Fruit fly (Drosophila melanogaster) whole organism, adult: ENCODE data around the gene CG10077.

ENCODE experiments used
- CG11617 ChIP-seq: fragments of 200-800 bp; sonication (Bioruptor generic); optimal IDR thresholded peaks from 2 replicates; lab custom pipeline; 2017; ENCODE audit warnings: mild to moderate bottlenecking, missing biosample characterization, missing genetic modification reagents, missing genetic modification characterization
- CG14711 ChIP-seq: fragments of 200-800 bp; sonication (Bioruptor generic); optimal IDR thresholded peaks from 2 replicates; lab custom pipeline; 2018; ENCODE audit warnings: missing biosample characterization, mild to moderate bottlenecking, missing genetic modification characterization, moderate library complexity
- CG1620 ChIP-seq: fragments of 200-800 bp; sonication (Bioruptor generic); optimal IDR thresholded peaks from 2 replicates; lab custom pipeline; 2016; ENCODE audit warnings: missing biosample characterization, missing genetic modification characterization
- CG33017 ChIP-seq: fragments of 200-800 bp; sonication (Bioruptor generic); optimal IDR thresholded peaks from 2 replicates; lab custom pipeline; 2018; ENCODE audit warnings: missing biosample characterization, mild to moderate bottlenecking, missing genetic modification characterization, moderate library complexity
- CG5204 ChIP-seq: fragments of 200-800 bp; sonication (Bioruptor generic); optimal IDR thresholded peaks from 2 replicates; lab custom pipeline; 2016; ENCODE audit warnings: missing biosample characterization, missing genetic modification characterization
- CG7045 ChIP-seq: fragments of 200-800 bp; sonication (Bioruptor generic); optimal IDR thresholded peaks from 2 replicates; lab custom pipeline; 2017; ENCODE audit warnings: missing biosample characterization, mild to moderate bottlenecking, missing genetic modification characterization
- CG7101 ChIP-seq: fragments of 200-800 bp; sonication (Bioruptor generic); optimal IDR thresholded peaks from 2 replicates; lab custom pipeline; 2018; ENCODE audit warnings: missing biosample characterization, mild to moderate bottlenecking, missing genetic modification characterization, moderate library complexity
- Clk ChIP-seq: fragments of 200-800 bp; sonication (Bioruptor generic); optimal IDR thresholded peaks from 2 replicates; lab custom pipeline; 2017; ENCODE audit warnings: missing biosample characterization, missing genetic modification characterization
- Crg-1 ChIP-seq: fragments of 200-800 bp; sonication (Bioruptor generic); optimal IDR thresholded peaks from 2 replicates; lab custom pipeline; 2016; ENCODE audit warnings: missing biosample characterization, missing genetic modification characterization
- Hr96 ChIP-seq: fragments of 200-800 bp; sonication (Bioruptor generic); optimal IDR thresholded peaks from 2 replicates; lab custom pipeline; 2016; ENCODE audit warnings: missing biosample characterization, missing genetic modification characterization
- Mnt ChIP-seq: fragments of 200-800 bp; sonication (Bioruptor generic); optimal IDR thresholded peaks from 2 replicates; lab custom pipeline; 2016; ENCODE audit warnings: missing biosample characterization, mild to moderate bottlenecking, missing genetic modification characterization
- bab1 ChIP-seq: fragments of 200-800 bp; sonication (Bioruptor generic); optimal IDR thresholded peaks from 3 replicates; lab custom pipeline; 2019; ENCODE audit warnings: missing biosample characterization, mild to moderate bottlenecking, missing genetic modification characterization, moderate library complexity
- cic ChIP-seq: fragments of 200-800 bp; sonication (Bioruptor generic); optimal IDR thresholded peaks from 2 replicates; lab custom pipeline; 2017; ENCODE audit warnings: missing biosample characterization, mild to moderate bottlenecking, missing genetic modification characterization, moderate library complexity
- cnc ChIP-seq, 2 experiments: fragments of >200 bp; optimal IDR thresholded peaks; 2 replicates each; lab custom pipeline; 2017
- kay ChIP-seq: fragments of 200-800 bp; sonication (Bioruptor generic); peaks from one replicate; lab custom pipeline; 2016; ENCODE audit warnings: missing biosample characterization, missing genetic modification characterization, borderline replicate concordance
- ovo ChIP-seq: fragments of 200-800 bp; sonication (Bioruptor generic); optimal IDR thresholded peaks from 2 replicates; lab custom pipeline; 2016; ENCODE audit warnings: missing biosample characterization, missing genetic modification characterization
- pad ChIP-seq: fragments of 200-800 bp; sonication (Bioruptor generic); optimal IDR thresholded peaks from 3 replicates; lab custom pipeline; 2017; ENCODE audit warnings: missing biosample characterization, missing genetic modification characterization, mild to moderate bottlenecking, moderate library complexity, missing genetic modification reagents
- tj ChIP-seq: fragments of 200-800 bp; sonication (Bioruptor generic); optimal IDR thresholded peaks from 3 replicates; lab custom pipeline; 2017; ENCODE audit warnings: missing biosample characterization, mild to moderate bottlenecking, missing genetic modification characterization, moderate library complexity
- toe ChIP-seq: fragments of 200-800 bp; sonication (Bioruptor generic); optimal IDR thresholded peaks from 2 replicates; lab custom pipeline; 2016; ENCODE audit warnings: missing biosample characterization, missing genetic modification characterization

The CG10077 gene

dm6 chr3L:6998692-6999091 is 43.0 kb upstream of the CG10077 start, which contains the start of gene Mp:
Gene Mp, plus strand, starts transcription at chr3L:6998843.
- TF ChIP-seq CG11617 (GFP tag; lab: Kevin White, UChicago) (no peak), Mnt (GFP tag; lab: Kevin White, UChicago) (peak; percentile 78), bab1 (GFP tag; lab: Kevin White, UChicago) (peak; percentile 12)

- no peak for TF ChIP-seq toe (GFP tag; lab: Kevin White, UChicago)
- no peak for TF ChIP-seq ovo (GFP tag; lab: Kevin White, UChicago)
- TF ChIP-seq cnc (optimal IDR thresholded peaks at IDR 0.05; lab: Kevin White, UChicago): no peak
- TF ChIP-seq CG11617 (GFP tag; lab: Kevin White, UChicago): no peak
- TF ChIP-seq Crg-1 (GFP tag; lab: Kevin White, UChicago): no peak
- TF ChIP-seq cic (GFP tag; lab: Kevin White, UChicago): no peak
- TF ChIP-seq Clk (GFP tag; lab: Kevin White, UChicago): no peak
- no peak for TF ChIP-seq kay (GFP tag; lab: Kevin White, UChicago)
- no peak for TF ChIP-seq CG14711 (tag; lab: Kevin White, UChicago)
Measured at dm6 chr3L:6997410-6997809, 41.7 kb upstream of the CG10077 start.

- TF ChIP-seq CG7101 (tag; lab: Kevin White, UChicago) (no peak), Mnt (GFP tag; lab: Kevin White, UChicago) (no peak), kay (GFP tag; lab: Kevin White, UChicago) (peak; percentile 0)
Measured at dm6 chr3L:6996907-6997306, 41.2 kb upstream of the CG10077 start.

dm6 chr3L:6995364-6995749 is 39.7 kb upstream of the CG10077 start:
- TF ChIP-seq Hr96 (GFP tag; lab: Kevin White, UChicago) (no peak), kay (GFP tag; lab: Kevin White, UChicago) (no peak)

dm6 chr3L:6993350-6993749 is 37.6 kb upstream of the CG10077 start:
- no peak for TF ChIP-seq Mnt (GFP tag; lab: Kevin White, UChicago)
- TF ChIP-seq cnc (optimal IDR thresholded peaks at IDR 0.05; lab: Kevin White, UChicago): no peak
- no peak for TF ChIP-seq pad (GFP tag; lab: Kevin White, UChicago)
- no peak for TF ChIP-seq CG14711 (tag; lab: Kevin White, UChicago)
- no peak for TF ChIP-seq CG33017 (tag; lab: Kevin White, UChicago)
- no peak for TF ChIP-seq Clk (GFP tag; lab: Kevin White, UChicago)

dm6 chr3L:6990288-6990687 is 34.6 kb upstream of the CG10077 start, which contains the start of gene bin:
Gene bin, plus strand, starts transcription at chr3L:6990622.
- TF ChIP-seq CG11617 (GFP tag; lab: Kevin White, UChicago) (no peak), Mnt (GFP tag; lab: Kevin White, UChicago) (no peak), CG14711 (tag; lab: Kevin White, UChicago) (no peak), toe (GFP tag; lab: Kevin White, UChicago) (no peak), CG33017 (tag; lab: Kevin White, UChicago) (no peak)

dm6 chr3L:6988942-6989569 is 33.4 kb upstream of the CG10077 start:
- TF ChIP-seq CG7045 (GFP tag; lab: Kevin White, UChicago) (peak; percentile 26), toe (GFP tag; lab: Kevin White, UChicago) (no peak), CG7101 (tag; lab: Kevin White, UChicago) (peak; percentile 14), CG14711 (tag; lab: Kevin White, UChicago) (no peak), Clk (GFP tag; lab: Kevin White, UChicago) (no peak), CG5204 (no peak), bab1 (GFP tag; lab: Kevin White, UChicago) (peak; percentile 17), Mnt (GFP tag; lab: Kevin White, UChicago) (no peak), pad (GFP tag; lab: Kevin White, UChicago) (peak; percentile 18), Crg-1 (GFP tag; lab: Kevin White, UChicago) (no peak), CG1620 (GFP tag; lab: Kevin White, UChicago) (no peak)

- TF ChIP-seq CG14711 (tag; lab: Kevin White, UChicago) (no peak), tj (GFP tag; lab: Kevin White, UChicago) (peak; percentile 39)
Measured at dm6 chr3L:6984486-6984885, 28.8 kb upstream of the CG10077 start, which contains the start of the genes CG32388 and CG43439. Gene CG32388, minus strand, starts transcription at chr3L:6984586. Gene CG43439, minus strand, starts transcription at chr3L:6984586.
